Worm (Caenorhabditis elegans) whole organism, young adult: Measurements from ENCODE around the gene tre-4.

Experiments
- B0261.1 ChIP-seq: sonication (generic microtip); optimal IDR thresholded peaks from 2 replicates; lab custom pipeline; 2016; ENCODE audit warnings: mild to moderate bottlenecking, missing genetic modification characterization, moderate library complexity, missing compliant biosample characterization
- B0336.3 ChIP-seq: fragments of 200-800 bp; sonication (Bioruptor generic); IDR thresholded peaks from 2 replicates; pipeline ENCODE4 v1.3.6; 2022; ENCODE audit warnings: missing genetic modification characterization, missing compliant biosample characterization
- C06A6.2 ChIP-seq: fragments of 200-800 bp; sonication (Bioruptor generic); conservative IDR thresholded peaks from 2 replicates; pipeline ENCODE4 v1.3.6; 2022; ENCODE audit warnings: missing genetic modification characterization, missing compliant biosample characterization
- F49E8.2 ChIP-seq: sonication (generic microtip); optimal IDR thresholded peaks from 3 replicates; lab custom pipeline; 2017; ENCODE audit warnings: missing genetic modification characterization, mild to moderate bottlenecking, missing compliant biosample characterization, antibody characterized with exemption, moderate library complexity; ENCODE audit not compliant: insufficient read depth
- F52B5.7 ChIP-seq: sonication (generic microtip); optimal IDR thresholded peaks from 2 replicates; lab custom pipeline; 2016; ENCODE audit warnings: mild to moderate bottlenecking, missing genetic modification characterization, missing compliant biosample characterization
- F57A8.1 ChIP-seq: fragments of 200-800 bp; sonication (Bioruptor generic); optimal IDR thresholded peaks from 2 replicates; lab custom pipeline; 2018; ENCODE audit warnings: mild to moderate bottlenecking, missing genetic modification characterization, moderate library complexity, missing compliant biosample characterization
- K12H6.12 ChIP-seq: fragments of 200-800 bp; sonication (Bioruptor generic); optimal IDR thresholded peaks from 2 replicates; lab custom pipeline; 2018; ENCODE audit warnings: mild to moderate bottlenecking, missing genetic modification characterization, missing compliant biosample characterization
- T26A5.8 ChIP-seq: sonication (generic microtip); optimal IDR thresholded peaks from 2 replicates; lab custom pipeline; 2016; ENCODE audit warnings: missing genetic modification characterization, missing compliant biosample characterization
- Y53G8AR.9 ChIP-seq: fragments of 200-800 bp; sonication (Bioruptor generic); conservative IDR thresholded peaks from 2 replicates; pipeline ENCODE4 v1.3.6; 2022; ENCODE audit warnings: missing genetic modification reagents, missing genetic modification characterization, missing compliant biosample characterization
- ZK185.1 ChIP-seq: sonication (generic microtip); optimal IDR thresholded peaks from 2 replicates; lab custom pipeline; 2016; ENCODE audit warnings: mild to moderate bottlenecking, missing genetic modification characterization, missing compliant biosample characterization; ENCODE audit not compliant: poor library complexity, severe bottlenecking
- athp-1 ChIP-seq: sonication (generic microtip); optimal IDR thresholded peaks from 2 replicates; lab custom pipeline; 2017; ENCODE audit warnings: mild to moderate bottlenecking, missing genetic modification characterization, missing compliant biosample characterization
- attf-6 ChIP-seq: fragments of 200-800 bp; sonication (Bioruptor generic); IDR thresholded peaks from 2 replicates; pipeline ENCODE4 v1.3.6; 2022; ENCODE audit warnings: missing genetic modification reagents, missing genetic modification characterization, missing compliant biosample characterization
- ccch-3 ChIP-seq: fragments of 200-800 bp; sonication (Bioruptor generic); optimal IDR thresholded peaks from 2 replicates; lab custom pipeline; 2018; ENCODE audit warnings: mild to moderate bottlenecking, missing genetic modification characterization, missing compliant biosample characterization
- ceh-100 ChIP-seq: fragments of 200-800 bp; sonication (Bioruptor generic); IDR thresholded peaks from 2 replicates; pipeline ENCODE4 v1.3.6; 2022; ENCODE audit warnings: missing genetic modification reagents, missing genetic modification characterization, missing compliant biosample characterization
- ceh-79 ChIP-seq: sonication (generic microtip); optimal IDR thresholded peaks from 2 replicates; lab custom pipeline; 2017; ENCODE audit warnings: mild to moderate bottlenecking, missing genetic modification characterization, missing compliant biosample characterization
- ceh-91 ChIP-seq: fragments of 200-800 bp; sonication (Bioruptor generic); IDR thresholded peaks from 2 replicates; pipeline ENCODE4 v1.3.6; 2022; ENCODE audit warnings: missing genetic modification reagents, missing genetic modification characterization, missing compliant biosample characterization
- die-1 ChIP-seq: sonication (generic microtip); optimal IDR thresholded peaks from 2 replicates; lab custom pipeline; 2016; ENCODE audit warnings: missing genotype, mild to moderate bottlenecking, missing genetic modification characterization, missing compliant biosample characterization
- dox-1 ChIP-seq: fragments of 200-800 bp; sonication (Bioruptor generic); IDR thresholded peaks from 2 replicates; pipeline ENCODE4 v1.3.6; 2022; ENCODE audit warnings: missing genetic modification reagents, missing genetic modification characterization, missing compliant biosample characterization
- egl-18 ChIP-seq: fragments of 200-800 bp; sonication (Bioruptor generic); IDR thresholded peaks from 2 replicates; pipeline ENCODE4 v1.3.6; 2022; ENCODE audit warnings: missing genetic modification reagents, missing genetic modification characterization, missing compliant biosample characterization
- egl-44 ChIP-seq: fragments of 200-800 bp; sonication (Bioruptor generic); IDR thresholded peaks from 2 replicates; pipeline ENCODE4 v1.3.6; 2022; ENCODE audit warnings: missing genetic modification reagents, missing genetic modification characterization, missing compliant biosample characterization
- ets-4 ChIP-seq: fragments of 200-800 bp; sonication (Bioruptor generic); optimal IDR thresholded peaks from 2 replicates; lab custom pipeline; 2018; ENCODE audit warnings: mild to moderate bottlenecking, missing genetic modification characterization, missing compliant biosample characterization
- him-1 ChIP-seq: sonication (generic microtip); optimal IDR thresholded peaks from 2 replicates; lab custom pipeline; 2016; ENCODE audit warnings: missing genotype, missing genetic modification reagents, missing genetic modification characterization, missing compliant biosample characterization
- hlh-12 ChIP-seq: sonication (generic microtip); optimal IDR thresholded peaks from 2 replicates; lab custom pipeline; 2016; ENCODE audit warnings: missing genetic modification characterization, missing compliant biosample characterization
- hrde-1 ChIP-seq: sonication (generic microtip); optimal IDR thresholded peaks from 2 replicates; lab custom pipeline; 2016; ENCODE audit warnings: missing genetic modification characterization, mild to moderate bottlenecking, missing compliant biosample characterization, moderate library complexity, missing genotype, missing genetic modification reagents, borderline replicate concordance
- lag-1 ChIP-seq: fragments of 200-800 bp; sonication (Bioruptor generic); IDR thresholded peaks from 2 replicates; pipeline ENCODE4 v1.3.6; 2022; ENCODE audit warnings: missing genetic modification reagents, missing genetic modification characterization, missing compliant biosample characterization
- let-526 ChIP-seq: fragments of 200-800 bp; sonication (Bioruptor generic); IDR thresholded peaks from 2 replicates; pipeline ENCODE4 v1.3.6; 2022; ENCODE audit warnings: missing genetic modification reagents, missing genetic modification characterization, missing compliant biosample characterization
- let-607 ChIP-seq, 2 experiments: fragments of 200-800 bp in 1 of 2; sonication (Bioruptor generic) in 1 of 2; sonication (generic microtip) in 1 of 2; optimal IDR thresholded peaks; 2 replicates each; lab custom pipeline; 2016 to 2018; ENCODE audit warnings: mild to moderate bottlenecking in 2 of 2, missing compliant biosample characterization in 2 of 2, missing genetic modification characterization in 2 of 2, moderate library complexity in 2 of 2, missing genotype in 1 of 2
- lin-26 ChIP-seq: fragments of 200-800 bp; sonication (Bioruptor generic); IDR thresholded peaks from 2 replicates; pipeline ENCODE4 v1.3.6; 2022; ENCODE audit warnings: missing genetic modification reagents, missing genetic modification characterization, missing compliant biosample characterization
- lin-40 ChIP-seq: sonication (generic microtip); optimal IDR thresholded peaks from 2 replicates; lab custom pipeline; 2016; ENCODE audit warnings: missing genetic modification characterization, mild to moderate bottlenecking, missing compliant biosample characterization, missing genotype, missing genetic modification reagents
- lin-54 ChIP-seq: fragments of 200-800 bp; sonication (Bioruptor generic); optimal IDR thresholded peaks from 2 replicates; lab custom pipeline; 2018; ENCODE audit warnings: mild to moderate bottlenecking, missing genetic modification characterization, missing compliant biosample characterization
- madf-3 ChIP-seq: fragments of 200-800 bp; sonication (Bioruptor generic); IDR thresholded peaks from 2 replicates; pipeline ENCODE4 v1.3.6; 2022; ENCODE audit warnings: missing genetic modification reagents, missing genetic modification characterization, missing compliant biosample characterization
- mxl-1 ChIP-seq: sonication (generic microtip); optimal IDR thresholded peaks from 2 replicates; lab custom pipeline; 2016; ENCODE audit warnings: missing genetic modification characterization, missing compliant biosample characterization
- nhr-179 ChIP-seq: sonication (generic microtip); optimal IDR thresholded peaks from 2 replicates; lab custom pipeline; 2016; ENCODE audit warnings: mild to moderate bottlenecking, missing genetic modification characterization, missing compliant biosample characterization
- nhr-27 ChIP-seq: fragments of 200-800 bp; sonication (Bioruptor generic); optimal IDR thresholded peaks from 2 replicates; lab custom pipeline; 2018; ENCODE audit warnings: mild to moderate bottlenecking, missing genetic modification characterization, moderate library complexity, missing compliant biosample characterization
- nhr-80 ChIP-seq: sonication (generic microtip); optimal IDR thresholded peaks from 2 replicates; lab custom pipeline; 2016; ENCODE audit warnings: missing genetic modification characterization, missing compliant biosample characterization
- rcor-1 ChIP-seq: fragments of 200-800 bp; sonication (Bioruptor generic); IDR thresholded peaks from 2 replicates; pipeline ENCODE4 v1.3.6; 2022; ENCODE audit warnings: missing genetic modification reagents, missing genetic modification characterization, missing compliant biosample characterization
- rec-8 ChIP-seq, 2 experiments: sonication (generic microtip); optimal IDR thresholded peaks; 2 replicates each; lab custom pipeline; 2016; ENCODE audit warnings: mild to moderate bottlenecking in 2 of 2, missing genetic modification characterization in 2 of 2, missing genetic modification reagents in 2 of 2, missing genotype in 2 of 2, missing biosample characterization in 1 of 2, missing compliant biosample characterization in 1 of 2, moderate library complexity in 1 of 2
- repo-1 ChIP-seq: sonication (generic microtip); optimal IDR thresholded peaks from 2 replicates; lab custom pipeline; 2017; ENCODE audit warnings: mild to moderate bottlenecking, missing genetic modification characterization, missing compliant biosample characterization
- snpc-1.3 ChIP-seq: sonication (generic microtip); optimal IDR thresholded peaks from 2 replicates; lab custom pipeline; 2017; ENCODE audit warnings: missing genetic modification characterization, mild to moderate bottlenecking, missing compliant biosample characterization, antibody characterized with exemption, moderate library complexity, missing genotype, missing genetic modification reagents; ENCODE audit not compliant: insufficient read depth
- snpc-4 ChIP-seq, 5 experiments: fragments of 150-350 bp in 1 of 5; sonication (generic microtip) in 4 of 5; optimal IDR thresholded peaks; 2 replicates each; lab custom pipeline; 2014 to 2018; ENCODE audit warnings: missing genetic modification characterization in 5 of 5, missing biosample characterization in 3 of 5, antibody characterized with exemption in 2 of 5, mild to moderate bottlenecking in 2 of 5, missing compliant biosample characterization in 2 of 5, missing genotype in 2 of 5, moderate library complexity in 2 of 5, missing genetic modification reagents in 1 of 5
- somi-1 ChIP-seq: fragments of 200-800 bp; sonication (Bioruptor generic); optimal IDR thresholded peaks from 2 replicates; lab custom pipeline; 2018; ENCODE audit warnings: mild to moderate bottlenecking, missing genetic modification characterization, missing compliant biosample characterization
- tbp1 ChIP-seq: fragments of 200-800 bp; sonication (Bioruptor generic); optimal IDR thresholded peaks from 2 replicates; lab custom pipeline; 2018; ENCODE audit warnings: mild to moderate bottlenecking, missing genetic modification characterization, missing compliant biosample characterization
- tbx-9 ChIP-seq: sonication (generic microtip); optimal IDR thresholded peaks from 2 replicates; lab custom pipeline; 2016; ENCODE audit warnings: borderline replicate concordance, missing genetic modification characterization, inconsistent platforms, missing compliant biosample characterization
- tlf-1 ChIP-seq: fragments of 200-800 bp; sonication (Bioruptor generic); optimal IDR thresholded peaks from 2 replicates; lab custom pipeline; 2018; ENCODE audit warnings: mild to moderate bottlenecking, missing genetic modification characterization, missing compliant biosample characterization
- ztf-18 ChIP-seq: sonication (generic microtip); optimal IDR thresholded peaks from 2 replicates; lab custom pipeline; 2016; ENCODE audit warnings: missing genotype, mild to moderate bottlenecking, missing genetic modification characterization, missing compliant biosample characterization
- ztf-28 ChIP-seq: fragments of 200-800 bp; sonication (Bioruptor generic); IDR thresholded peaks from 2 replicates; pipeline ENCODE4 v1.3.6; 2022; ENCODE audit warnings: missing genetic modification reagents, missing genetic modification characterization, missing compliant biosample characterization

tre-4 gene

ce11 chrX:13448665-13449099, 23.3 kb upstream of the tre-4 start (continued):
- peak; percentile 56; the same call in 1 of the 2 replicates for TF ChIP-seq let-526 (GFP tag; lab: Robert Waterston, UW)
- TF ChIP-seq mxl-1 (tag; lab: Kevin White, UChicago): peak; percentile 89
- TF ChIP-seq somi-1 (GFP tag; lab: Kevin White, UChicago): peak; percentile 84
- peak; percentile 84; the same call in 1 of the 2 replicates for TF ChIP-seq lin-26 (GFP tag; lab: Robert Waterston, UW)
- peak; percentile 85 for TF ChIP-seq repo-1 (tag; lab: Kevin White, UChicago)
- peak; percentile 62 for TF ChIP-seq F52B5.7 (tag; lab: Kevin White, UChicago)
- TF ChIP-seq Y53G8AR.9 (GFP tag; lab: Robert Waterston, UW): peak; percentile 80
- peak; percentile 66 for TF ChIP-seq snpc-4 (GFP tag; optimal IDR thresholded peaks at IDR 0.05; lab: Kevin White, UChicago)
- TF ChIP-seq snpc-4 (tag; optimal IDR thresholded peaks at IDR 0.05; lab: Kevin White, UChicago): peak in 3 of 4 experiments; percentile 68 to 80 (median 80)
- TF ChIP-seq lin-40: peak; percentile 87
- TF ChIP-seq hrde-1 (tag; lab: Kevin White, UChicago): peak; percentile 72
- TF ChIP-seq nhr-179: peak; percentile 71
- peak; percentile 51 to 79 for TF ChIP-seq let-607 (tag; optimal IDR thresholded peaks at IDR 0.05; lab: Kevin White, UChicago)
- TF ChIP-seq B0336.3 (GFP tag; lab: Robert Waterston, UW): peak; percentile 77; the same call in 1 of the 2 replicates
- 0 out of 2 replicates have a peak, but pooled peaks have one; percentile 56 for TF ChIP-seq madf-3
- TF ChIP-seq nhr-80: peak; percentile 86
- TF ChIP-seq C06A6.2 (GFP tag; lab: Robert Waterston, UW): 0 out of 2 replicates have a peak, but pooled peaks have one; percentile 21
- TF ChIP-seq nhr-27 (tag; lab: Kevin White, UChicago): peak; percentile 51
- TF ChIP-seq ZK185.1: peak; percentile 76
- TF ChIP-seq ztf-18 (tag; lab: Kevin White, UChicago): peak; percentile 76
- TF ChIP-seq ets-4 (GFP tag; lab: Kevin White, UChicago): peak; percentile 60
- TF ChIP-seq him-1: peak; percentile 96
- peak; percentile 52 for TF ChIP-seq lin-54
- peak; percentile 15 for TF ChIP-seq tbx-9 (tag; lab: Kevin White, UChicago)
- TF ChIP-seq die-1 (tag; lab: Kevin White, UChicago): peak; percentile 95
- TF ChIP-seq ceh-100 (GFP tag; lab: Robert Waterston, UW): 0 out of 2 replicates have a peak, but pooled peaks have one; percentile 25
- TF ChIP-seq hlh-12 (tag; lab: Kevin White, UChicago): peak; percentile 84
- peak; percentile 54 for TF ChIP-seq tlf-1 (GFP tag; lab: Kevin White, UChicago)
- TF ChIP-seq athp-1 (tag; lab: Kevin White, UChicago): peak; percentile 77
- TF ChIP-seq tbp1: peak; percentile 93
- TF ChIP-seq rcor-1: peak; percentile 77
- TF ChIP-seq rec-8 (tag; optimal IDR thresholded peaks at IDR 0.05; lab: Kevin White, UChicago): peak; percentile 77 to 79
- 0 out of 2 replicates have a peak, but pooled peaks have one; percentile 21 for TF ChIP-seq ztf-28 (GFP tag; lab: Robert Waterston, UW)
- peak; percentile 89 for TF ChIP-seq egl-44 (GFP tag; lab: Robert Waterston, UW)
- peak; percentile 19 for TF ChIP-seq ceh-79 (tag; lab: Kevin White, UChicago)
- peak; percentile 93; the same call in 1 of the 2 replicates for TF ChIP-seq dox-1 (GFP tag; lab: Robert Waterston, UW)
- TF ChIP-seq snpc-1.3 (tag; lab: Kevin White, UChicago): peak; percentile 73
- TF ChIP-seq ccch-3: peak; percentile 20
- TF ChIP-seq K12H6.12 (tag; lab: Kevin White, UChicago): peak; percentile 69
- peak; percentile 76 for TF ChIP-seq egl-18 (GFP tag; lab: Robert Waterston, UW)
- TF ChIP-seq ceh-91 (GFP tag; lab: Robert Waterston, UW): 0 out of 2 replicates have a peak, but pooled peaks have one; percentile 37
- TF ChIP-seq T26A5.8: peak; percentile 89
- peak; percentile 50; the same call in 1 of the 2 replicates for TF ChIP-seq attf-6
- peak; percentile 98 for TF ChIP-seq B0261.1 (tag; lab: Kevin White, UChicago)
- TF ChIP-seq lag-1 (GFP tag; lab: Robert Waterston, UW): 0 out of 2 replicates have a peak, but pooled peaks have one; percentile 7
- TF ChIP-seq F49E8.2: peak; percentile 44
- peak; percentile 78 for TF ChIP-seq F57A8.1 (GFP tag; lab: Kevin White, UChicago)
